Fruit fly (Drosophila melanogaster): ENCODE data around the gene Cht6.

dm6 chrX:10089188-10089587, 72.5 kb downstream of the Cht6 start:
- TF ChIP-seq pad (GFP tag; optimal IDR thresholded peaks at IDR 0.05) (no peak), CG1620 (GFP tag; optimal IDR thresholded peaks at IDR 0.05) (no peak), tj (GFP tag; optimal IDR thresholded peaks at IDR 0.05) (no peak), CG14711 (tag; optimal IDR thresholded peaks at IDR 0.05) (no peak), Hr96 (GFP tag; optimal IDR thresholded peaks at IDR 0.05) (no peak)

Data from whole organism, adult.